Fruit fly (Drosophila melanogaster) whole organism, embryonic: ENCODE data around the gene scny.

Experiments used
- CG10147 ChIP-seq: fragments of 200-800 bp; sonication (Bioruptor generic); optimal IDR thresholded peaks from 2 replicates; lab custom pipeline; 2019; ENCODE audit warnings: missing biosample characterization, mild to moderate bottlenecking, missing genetic modification characterization, moderate library complexity
- CG11456 ChIP-seq: fragments of 200-800 bp; sonication (Bioruptor generic); IDR thresholded peaks from 3 replicates; pipeline ENCODE4 v1.3.6; 2022; ENCODE audit warnings: missing biosample characterization, missing genetic modification characterization
- CG11695 ChIP-seq: fragments of 200-800 bp; sonication (Bioruptor generic); IDR thresholded peaks from 3 replicates; pipeline ENCODE4 v1.3.6; 2022; ENCODE audit warnings: missing biosample characterization, missing genetic modification characterization
- CG13624 ChIP-seq: fragments of 200-800 bp; sonication (Bioruptor generic); optimal IDR thresholded peaks from 2 replicates; lab custom pipeline; 2016; ENCODE audit warnings: missing biosample characterization, missing genetic modification characterization
- CG13775 ChIP-seq: fragments of 200-800 bp; sonication (Bioruptor generic); optimal IDR thresholded peaks from 3 replicates; lab custom pipeline; 2017; ENCODE audit warnings: missing biosample characterization, mild to moderate bottlenecking, missing genetic modification characterization
- CG17385 ChIP-seq: fragments of 200-800 bp; sonication (Bioruptor generic); optimal IDR thresholded peaks from 3 replicates; lab custom pipeline; 2018; ENCODE audit warnings: missing biosample characterization, mild to moderate bottlenecking, missing genetic modification characterization
- CG3065 ChIP-seq: fragments of 200-800 bp; sonication (Bioruptor generic); optimal IDR thresholded peaks from 2 replicates; lab custom pipeline; 2016; ENCODE audit warnings: missing biosample characterization, missing genetic modification characterization
- CG31224 ChIP-seq: fragments of 200-800 bp; sonication (Bioruptor generic); IDR thresholded peaks from 2 replicates; pipeline ENCODE4 v1.3.6; 2022; ENCODE audit warnings: missing biosample characterization, missing genetic modification characterization
- CG34224 ChIP-seq: fragments of 200-800 bp; sonication (Bioruptor generic); IDR thresholded peaks from 3 replicates; pipeline ENCODE4 v1.3.6; 2022; ENCODE audit warnings: missing biosample characterization, missing genetic modification characterization; ENCODE audit not compliant: partially characterized antibody
- CG4404 ChIP-seq: fragments of 200-800 bp; sonication (Bioruptor generic); IDR thresholded peaks from 2 replicates; pipeline ENCODE4 v1.3.6; 2022; ENCODE audit warnings: missing biosample characterization, missing genetic modification characterization
- CG4820 ChIP-seq: fragments of 200-800 bp; sonication (Bioruptor generic); optimal IDR thresholded peaks from 3 replicates; lab custom pipeline; 2016; ENCODE audit warnings: missing biosample characterization, missing genetic modification characterization
- CG6175 ChIP-seq: fragments of 200-800 bp; sonication (Bioruptor generic); IDR thresholded peaks from 3 replicates; pipeline ENCODE4 v1.3.6; 2022; ENCODE audit warnings: missing biosample characterization, missing genetic modification characterization
- CG8281 ChIP-seq: fragments of 200-800 bp; sonication (Bioruptor generic); optimal IDR thresholded peaks from 2 replicates; lab custom pipeline; 2018; ENCODE audit warnings: missing biosample characterization, mild to moderate bottlenecking, missing genetic modification characterization, moderate library complexity
- CG8290 ChIP-seq, 3 experiments: fragments of 200-800 bp; sonication (Bioruptor generic); optimal IDR thresholded peaks; 2 replicates each; lab custom pipeline; 2016 to 2019; ENCODE audit warnings: missing biosample characterization in 3 of 3, missing genetic modification characterization in 3 of 3, mild to moderate bottlenecking in 2 of 3, moderate library complexity in 1 of 3
- Fer2 ChIP-seq: fragments of 200-800 bp; sonication (Bioruptor generic); optimal IDR thresholded peaks from 2 replicates; lab custom pipeline; 2018; ENCODE audit warnings: missing biosample characterization, mild to moderate bottlenecking, missing genetic modification characterization, moderate library complexity
- Gug ChIP-seq: fragments of 200-800 bp; sonication (Bioruptor generic); IDR thresholded peaks from 4 replicates; pipeline ENCODE4 v1.3.6; 2022; ENCODE audit warnings: missing biosample characterization, missing genetic modification characterization
- HLHmδ ChIP-seq: fragments of 200-800 bp; sonication (Bioruptor generic); optimal IDR thresholded peaks from 2 replicates; lab custom pipeline; 2018; ENCODE audit warnings: missing biosample characterization, mild to moderate bottlenecking, missing genetic modification characterization, moderate library complexity
- Hand ChIP-seq: fragments of 200-800 bp; sonication (Bioruptor generic); optimal IDR thresholded peaks from 2 replicates; lab custom pipeline; 2017; ENCODE audit warnings: mild to moderate bottlenecking, missing biosample characterization, missing genetic modification reagents, missing genetic modification characterization
- Hr51 ChIP-seq, 2 experiments: fragments of 200-800 bp; sonication (Bioruptor generic); optimal IDR thresholded peaks; 2 replicates in 1 of 2; 3 replicates in 1 of 2; lab custom pipeline; 2016 to 2018; ENCODE audit warnings: missing biosample characterization in 2 of 2, missing genetic modification characterization in 2 of 2, mild to moderate bottlenecking in 1 of 2, moderate library complexity in 1 of 2
- Lim3 ChIP-seq: fragments of 200-800 bp; sonication (Bioruptor generic); IDR thresholded peaks from 2 replicates; pipeline ENCODE4 v1.3.6; 2022; ENCODE audit warnings: missing biosample characterization, missing genetic modification characterization
- MTF-1 ChIP-seq: fragments of 200-800 bp; sonication (Bioruptor generic); optimal IDR thresholded peaks from 2 replicates; lab custom pipeline; 2018; ENCODE audit warnings: missing biosample characterization, mild to moderate bottlenecking, missing genetic modification characterization, borderline replicate concordance
- NC2β ChIP-seq: fragments of 200-800 bp; sonication (Bioruptor generic); optimal IDR thresholded peaks from 2 replicates; lab custom pipeline; 2016; ENCODE audit warnings: missing biosample characterization, missing genetic modification characterization
- Nf-YA ChIP-seq: fragments of 200-800 bp; sonication (Bioruptor generic); IDR thresholded peaks from 2 replicates; pipeline ENCODE4 v1.3.6; 2022; ENCODE audit warnings: missing biosample characterization, missing genetic modification characterization
- Oli ChIP-seq: fragments of 200-800 bp; sonication (Bioruptor generic); optimal IDR thresholded peaks from 2 replicates; lab custom pipeline; 2018; ENCODE audit warnings: missing biosample characterization, mild to moderate bottlenecking, missing genetic modification characterization, moderate library complexity
- Pdp1 ChIP-seq, 2 experiments: fragments of 200-800 bp; sonication (Bioruptor generic); optimal IDR thresholded peaks; 3 replicates each; lab custom pipeline; 2016; ENCODE audit warnings: missing biosample characterization in 2 of 2, missing genetic modification characterization in 2 of 2, mild to moderate bottlenecking in 1 of 2, moderate library complexity in 1 of 2
- Poxn ChIP-seq: fragments of 200-800 bp; sonication (Bioruptor generic); IDR thresholded peaks from 2 replicates; pipeline ENCODE4 v1.3.6; 2022; ENCODE audit warnings: missing biosample characterization, missing genetic modification characterization
- Rfx ChIP-seq: fragments of 200-800 bp; sonication (Bioruptor generic); IDR thresholded peaks from 2 replicates; pipeline ENCODE4 v1.3.6; 2022; ENCODE audit warnings: missing biosample characterization, missing genetic modification characterization
- TFAM ChIP-seq: fragments of 200-800 bp; sonication (Bioruptor generic); optimal IDR thresholded peaks from 2 replicates; lab custom pipeline; 2017; ENCODE audit warnings: missing biosample characterization, missing genetic modification characterization, inconsistent platforms
- ab ChIP-seq: fragments of 200-800 bp; sonication (Bioruptor generic); optimal IDR thresholded peaks from 2 replicates; lab custom pipeline; 2016; ENCODE audit warnings: missing biosample characterization, missing genetic modification characterization
- ap ChIP-seq: fragments of 200-800 bp; sonication (Bioruptor generic); IDR thresholded peaks from 2 replicates; pipeline ENCODE4 v1.3.6; 2022; ENCODE audit warnings: missing biosample characterization, missing genetic modification characterization
- bcd ChIP-seq: fragments of 200-800 bp; sonication (Bioruptor generic); optimal IDR thresholded peaks from 2 replicates; lab custom pipeline; 2017; ENCODE audit warnings: missing biosample characterization, mild to moderate bottlenecking, missing genetic modification characterization
- chif ChIP-seq, 2 experiments: fragments of 200-800 bp; sonication (Bioruptor generic); optimal IDR thresholded peaks; 3 replicates each; lab custom pipeline; 2016; ENCODE audit warnings: missing biosample characterization in 2 of 2, missing genetic modification characterization in 2 of 2
- eyg ChIP-seq: fragments of 200-800 bp; sonication (Bioruptor generic); optimal IDR thresholded peaks from 3 replicates; lab custom pipeline; 2016; ENCODE audit warnings: missing biosample characterization, missing genetic modification characterization
- gcm2 ChIP-seq: fragments of 200-800 bp; sonication (Bioruptor generic); optimal IDR thresholded peaks from 2 replicates; lab custom pipeline; 2016; ENCODE audit warnings: missing biosample characterization, missing genetic modification characterization
- inv ChIP-seq: fragments of 200-800 bp; sonication (Bioruptor generic); IDR thresholded peaks from 2 replicates; pipeline ENCODE4 v1.3.6; 2022; ENCODE audit warnings: missing biosample characterization, missing genetic modification characterization; ENCODE audit not compliant: partially characterized antibody
- kni ChIP-seq: fragments of 200-800 bp; sonication (Bioruptor generic); optimal IDR thresholded peaks from 3 replicates; lab custom pipeline; 2017; ENCODE audit warnings: mild to moderate bottlenecking, missing biosample characterization, missing genetic modification reagents, missing genetic modification characterization
- knrl ChIP-seq: fragments of 200-800 bp; sonication (Bioruptor generic); IDR thresholded peaks from 3 replicates; pipeline ENCODE4 v1.3.6; 2022; ENCODE audit warnings: missing biosample characterization, missing genetic modification characterization; ENCODE audit not compliant: partially characterized antibody
- mld ChIP-seq: fragments of 200-800 bp; sonication (Bioruptor generic); IDR thresholded peaks from 3 replicates; pipeline ENCODE4 v1.3.6; 2022; ENCODE audit warnings: missing biosample characterization, missing genetic modification characterization; ENCODE audit not compliant: partially characterized antibody
- nerfin-2 ChIP-seq: fragments of 200-800 bp; sonication (Bioruptor generic); IDR thresholded peaks from 2 replicates; pipeline ENCODE4 v1.3.6; 2022; ENCODE audit warnings: missing biosample characterization, missing genetic modification characterization; ENCODE audit not compliant: partially characterized antibody
- nmo ChIP-seq: fragments of 200-800 bp; sonication (Bioruptor generic); optimal IDR thresholded peaks from 2 replicates; lab custom pipeline; 2018; ENCODE audit warnings: missing biosample characterization, mild to moderate bottlenecking, missing genetic modification characterization, moderate library complexity
- p53 ChIP-seq: fragments of 200-800 bp; sonication (Bioruptor generic); optimal IDR thresholded peaks from 2 replicates; lab custom pipeline; 2016; ENCODE audit warnings: missing biosample characterization, missing genetic modification characterization
- repo ChIP-seq: fragments of 200-800 bp; sonication (Bioruptor generic); optimal IDR thresholded peaks from 2 replicates; lab custom pipeline; 2016; ENCODE audit warnings: missing biosample characterization, missing genetic modification characterization
- scrt ChIP-seq: fragments of 200-800 bp; sonication (Bioruptor generic); optimal IDR thresholded peaks from 2 replicates; lab custom pipeline; 2018; ENCODE audit warnings: missing biosample characterization, mild to moderate bottlenecking, missing genetic modification characterization, moderate library complexity
- so ChIP-seq: fragments of 200-800 bp; sonication (Bioruptor generic); IDR thresholded peaks from 3 replicates; pipeline ENCODE4 v1.3.6; 2022; ENCODE audit warnings: missing biosample characterization, missing genetic modification characterization
- sr ChIP-seq: fragments of 200-800 bp; sonication (Bioruptor generic); IDR thresholded peaks from 3 replicates; pipeline ENCODE4 v1.3.6; 2022; ENCODE audit warnings: missing biosample characterization, missing genetic modification characterization
- trem ChIP-seq: fragments of 200-800 bp; optimal IDR thresholded peaks from 3 replicates; lab custom pipeline; 2019; ENCODE audit warnings: missing biosample characterization, mild to moderate bottlenecking, missing genetic modification characterization, moderate library complexity
- trh ChIP-seq: fragments of 200-800 bp; sonication (Bioruptor generic); optimal IDR thresholded peaks from 2 replicates; lab custom pipeline; 2016; ENCODE audit warnings: missing biosample characterization, missing genetic modification characterization
- zfh2 ChIP-seq: fragments of 200-800 bp; sonication (Bioruptor generic); optimal IDR thresholded peaks from 2 replicates; lab custom pipeline; 2016; ENCODE audit warnings: missing biosample characterization, missing genetic modification characterization

Gene scny

dm6 chr3L:5810633-5811341 lies 42.0 kb downstream of the scny start, which contains the start of the genes S6k and kri (continued):
- TF ChIP-seq kni (GFP tag; lab: Kevin White, UChicago) = peak; percentile 24
- TF ChIP-seq CG31224 (GFP tag; lab: Robert Waterston, UW) = no peak
- no peak for TF ChIP-seq HLHmδ (GFP tag; lab: Kevin White, UChicago)
- TF ChIP-seq Hr51 (GFP tag; optimal IDR thresholded peaks at IDR 0.05; lab: Kevin White, UChicago) = no peak
- TF ChIP-seq trem (tag; lab: Kevin White, UChicago) = peak; percentile 81
- TF ChIP-seq chif (GFP tag; optimal IDR thresholded peaks at IDR 0.05; lab: Kevin White, UChicago) = peak in 1 of 2 experiments; percentile 0
- TF ChIP-seq Fer2 (tag; lab: Kevin White, UChicago) = no peak
- 0 out of 2 replicates have a peak, but pooled peaks have one; percentile 10 for TF ChIP-seq nerfin-2 (GFP tag; lab: Robert Waterston, UW)
- TF ChIP-seq NC2β (GFP tag; lab: Kevin White, UChicago) = peak; percentile 37
- no peak for TF ChIP-seq Hand
- TF ChIP-seq CG11456 (GFP tag; lab: Robert Waterston, UW) = no peak
- no peak for TF ChIP-seq eyg (GFP tag; lab: Kevin White, UChicago)
- no peak for TF ChIP-seq inv (GFP tag; lab: Robert Waterston, UW)
- TF ChIP-seq CG3065 (GFP tag; lab: Kevin White, UChicago) = no peak
- TF ChIP-seq gcm2 (GFP tag; lab: Kevin White, UChicago) = no peak
- no peak for TF ChIP-seq p53 (GFP tag; lab: Kevin White, UChicago)
- TF ChIP-seq Nf-YA (GFP tag; lab: Robert Waterston, UW) = 0 out of 2 replicates have a peak, but pooled peaks have one; percentile 9
- TF ChIP-seq mld (GFP tag; lab: Robert Waterston, UW) = 0 out of 3 replicates have a peak, but pooled peaks have one; percentile 33
- peak; percentile 10 for TF ChIP-seq CG8290 (GFP tag; optimal IDR thresholded peaks at IDR 0.05; lab: Kevin White, UChicago)
- peak in 1 of 2 experiments; percentile 67 for TF ChIP-seq CG8290 (tag; optimal IDR thresholded peaks at IDR 0.05; lab: Kevin White, UChicago)
- no peak for TF ChIP-seq TFAM (GFP tag; lab: Kevin White, UChicago)
- no peak for TF ChIP-seq Lim3 (GFP tag; lab: Robert Waterston, UW)
- peak; percentile 55 for TF ChIP-seq scrt (GFP tag; lab: Kevin White, UChicago)
- TF ChIP-seq bcd (GFP tag; lab: Kevin White, UChicago) = peak; percentile 19
- TF ChIP-seq knrl (GFP tag; lab: Robert Waterston, UW) = peak; percentile 26; the same call in 1 of the 3 replicates
- peak in 1 of 2 experiments; percentile 53 for TF ChIP-seq Pdp1 (GFP tag; optimal IDR thresholded peaks at IDR 0.05; lab: Kevin White, UChicago)
- TF ChIP-seq CG4820 (GFP tag; lab: Kevin White, UChicago) = no peak
- TF ChIP-seq trh (GFP tag; lab: Kevin White, UChicago) = no peak
- TF ChIP-seq Gug (GFP tag; lab: Robert Waterston, UW) = no peak
- TF ChIP-seq so = no peak
- no peak for TF ChIP-seq CG10147 (GFP tag; lab: Kevin White, UChicago)
- no peak for TF ChIP-seq Poxn
- no peak for TF ChIP-seq repo
- no peak for TF ChIP-seq CG6175 (GFP tag; lab: Robert Waterston, UW)
- no peak for TF ChIP-seq ab (GFP tag; lab: Kevin White, UChicago)
- peak; percentile 31; the same call in 1 of the 2 replicates for TF ChIP-seq Rfx (GFP tag; lab: Robert Waterston, UW)
- TF ChIP-seq CG13624 = peak; percentile 32
- TF ChIP-seq CG8281 (tag; lab: Kevin White, UChicago) = no peak
- TF ChIP-seq ap (GFP tag; lab: Robert Waterston, UW) = no peak
- peak; percentile 29; the same call in 1 of the 3 replicates for TF ChIP-seq CG34224 (GFP tag; lab: Robert Waterston, UW)
- TF ChIP-seq CG13775 = no peak
- peak; percentile 37 for TF ChIP-seq nmo (GFP tag; lab: Kevin White, UChicago)
- no peak for TF ChIP-seq Oli (tag; lab: Kevin White, UChicago)
- no peak for TF ChIP-seq CG11695 (GFP tag; lab: Robert Waterston, UW)
- no peak for TF ChIP-seq zfh2
- TF ChIP-seq CG4404 (GFP tag; lab: Robert Waterston, UW) = no peak
- TF ChIP-seq MTF-1 (GFP tag; lab: Kevin White, UChicago) = peak; percentile 66
- TF ChIP-seq CG17385 = peak; percentile 28
- TF ChIP-seq sr (GFP tag; lab: Robert Waterston, UW) = peak; percentile 13; the same call in 1 of the 3 replicates
